Fruit fly (Drosophila melanogaster): ENCODE results near the gene MME1.

DNA sequence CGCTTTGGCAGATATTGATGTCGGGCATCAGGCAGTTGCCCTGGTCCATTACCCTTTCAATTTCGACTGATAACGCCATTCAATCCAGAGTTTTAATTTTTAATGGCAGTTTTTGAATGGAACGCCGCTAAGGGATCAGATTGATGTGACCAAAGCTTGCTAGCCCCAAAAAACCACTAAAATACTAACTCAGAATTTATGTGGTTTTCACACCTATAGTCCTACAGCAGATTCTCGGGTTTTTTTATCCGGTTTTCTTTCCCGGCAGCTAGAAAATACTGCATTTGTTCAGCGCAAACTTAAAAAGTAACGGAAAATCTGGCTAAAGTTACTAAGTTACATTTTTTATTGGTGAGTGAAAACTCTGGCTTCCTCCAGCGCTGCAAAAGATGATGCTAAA, 38.4 kb downstream of the MME1 start, which contains the start of gene Nuf2:
- no peak for TF ChIP-seq cic (GFP tag; optimal IDR thresholded peaks at IDR 0.05)
- TF ChIP-seq CG14711 (tag; optimal IDR thresholded peaks at IDR 0.05) = no peak
- TF ChIP-seq toe (GFP tag; optimal IDR thresholded peaks at IDR 0.05) = no peak
- TF ChIP-seq kay (GFP tag; ENCODE audit: borderline replicate concordance) = no peak
- no peak for TF ChIP-seq cnc (optimal IDR thresholded peaks at IDR 0.05)
- TF ChIP-seq Crg-1 (GFP tag; optimal IDR thresholded peaks at IDR 0.05) = no peak
- no peak for TF ChIP-seq CG1620 (GFP tag; optimal IDR thresholded peaks at IDR 0.05)
- no peak for TF ChIP-seq ovo (GFP tag; optimal IDR thresholded peaks at IDR 0.05)
- TF ChIP-seq CG11617 (GFP tag; optimal IDR thresholded peaks at IDR 0.05) = no peak
- TF ChIP-seq Clk (GFP tag; optimal IDR thresholded peaks at IDR 0.05) = no peak
- no peak for TF ChIP-seq CG12768 (GFP tag; optimal IDR thresholded peaks at IDR 0.05)
- TF ChIP-seq tj (GFP tag; optimal IDR thresholded peaks at IDR 0.05) = no peak
